Worm (Caenorhabditis elegans) whole organism, L1 larva: ENCODE measurements around the gene C01B10.3.
A peak's percentile ranks its signal among the peaks of the same experiment; 100 is the strongest.

ENCODE experiments used
- C04F5.9 ChIP-seq: sonication (generic microtip); optimal IDR thresholded peaks from 2 replicates; lab custom pipeline; 2016; ENCODE audit warnings: missing genetic modification characterization, missing compliant biosample characterization
- C34B4.2 ChIP-seq: sonication (generic microtip); optimal IDR thresholded peaks from 2 replicates; lab custom pipeline; 2017; ENCODE audit warnings: mild to moderate bottlenecking, missing genetic modification characterization, missing compliant biosample characterization
- Y116A8C.19 ChIP-seq: sonication (generic microtip); optimal IDR thresholded peaks from 2 replicates; lab custom pipeline; 2016; ENCODE audit warnings: missing compliant biosample characterization, missing genetic modification characterization, borderline replicate concordance
- aha-1 ChIP-seq: fragments of 150-350 bp; optimal IDR thresholded peaks from 2 replicates; lab custom pipeline; 2014; ENCODE audit warnings: missing biosample characterization, missing genetic modification characterization
- alr-1 ChIP-seq: fragments of 200-800 bp; sonication (Bioruptor generic); optimal IDR thresholded peaks from 2 replicates; lab custom pipeline; 2018; ENCODE audit warnings: borderline replicate concordance, mild to moderate bottlenecking, missing genetic modification characterization, missing compliant biosample characterization
- ama-1 ChIP-seq: fragments of 150-350 bp; optimal IDR thresholded peaks from 2 replicates; lab custom pipeline; 2014
- ceh-8 ChIP-seq: fragments of 200-800 bp; sonication (Bioruptor generic); optimal IDR thresholded peaks from 2 replicates; lab custom pipeline; 2018; ENCODE audit warnings: mild to moderate bottlenecking, missing genetic modification characterization, moderate library complexity, missing compliant biosample characterization
- ceh-82 ChIP-seq, 3 experiments: fragments of 150-350 bp in 1 of 3; sonication (generic microtip) in 2 of 3; optimal IDR thresholded peaks; 2 replicates each; lab custom pipeline; 2014 to 2017; ENCODE audit warnings: missing biosample characterization in 3 of 3, missing genetic modification characterization in 3 of 3
- ceh-88 ChIP-seq: fragments of 200-800 bp; sonication (Bioruptor generic); IDR thresholded peaks from 2 replicates; pipeline ENCODE4 v1.3.6; 2022; ENCODE audit warnings: missing genetic modification characterization, missing compliant biosample characterization
- ceh-90 ChIP-seq: sonication (generic microtip); optimal IDR thresholded peaks from 2 replicates; lab custom pipeline; 2016; ENCODE audit warnings: missing genetic modification characterization, missing compliant biosample characterization
- dpl-1 ChIP-seq, 3 experiments: fragments of 150-350 bp in 2 of 3; sonication (generic microtip) in 1 of 3; optimal IDR thresholded peaks; 2 replicates each; lab custom pipeline; 2014 to 2017; ENCODE audit warnings: missing biosample characterization in 3 of 3, missing genetic modification characterization in 3 of 3, missing genetic modification reagents in 3 of 3
- efl-1 ChIP-seq, 4 experiments: fragments of 150-350 bp; optimal IDR thresholded peaks in 3 of 4; peaks in 1 of 4; 1 replicate in 1 of 4; 2 replicates in 3 of 4; lab custom pipeline; 2014; ENCODE audit warnings: missing biosample characterization in 2 of 4, missing genetic modification characterization in 2 of 4, missing genetic modification reagents in 2 of 4
- egl-13 ChIP-seq: sonication (generic microtip); optimal IDR thresholded peaks from 2 replicates; lab custom pipeline; 2016; ENCODE audit warnings: missing genotype, missing genetic modification reagents, missing genetic modification characterization, missing compliant biosample characterization
- egl-27 ChIP-seq, 2 experiments: fragments of 150-350 bp in 1 of 2; sonication (generic microtip); optimal IDR thresholded peaks; 3 replicates each; lab custom pipeline; 2017 to 2018; ENCODE audit warnings: missing biosample characterization in 2 of 2, missing genetic modification characterization in 2 of 2, missing genetic modification reagents in 2 of 2
- fkh-10 ChIP-seq: sonication (generic microtip); optimal IDR thresholded peaks from 2 replicates; lab custom pipeline; 2017; ENCODE audit warnings: missing biosample characterization, missing genetic modification reagents, missing genetic modification characterization
- fkh-4 ChIP-seq: sonication (generic microtip); optimal IDR thresholded peaks from 2 replicates; lab custom pipeline; 2016; ENCODE audit warnings: missing compliant biosample characterization, missing genetic modification characterization, borderline replicate concordance
- fos-1 ChIP-seq: fragments of 150-350 bp; optimal IDR thresholded peaks from 2 replicates; lab custom pipeline; 2014; ENCODE audit warnings: missing biosample characterization, missing genetic modification characterization
- grh-1 ChIP-seq: fragments of 200-800 bp; sonication (Bioruptor generic); IDR thresholded peaks from 2 replicates; pipeline ENCODE4 v1.3.6; 2022; ENCODE audit warnings: missing genetic modification reagents, missing genetic modification characterization, missing compliant biosample characterization
- hlh-17 ChIP-seq: fragments of 200-800 bp; sonication (Bioruptor generic); optimal IDR thresholded peaks from 2 replicates; lab custom pipeline; 2018; ENCODE audit warnings: missing genetic modification characterization, mild to moderate bottlenecking, missing compliant biosample characterization, moderate library complexity, borderline replicate concordance
- hlh-4 ChIP-seq: sonication (generic microtip); optimal IDR thresholded peaks from 2 replicates; lab custom pipeline; 2016; ENCODE audit warnings: mild to moderate bottlenecking, missing genetic modification characterization, missing compliant biosample characterization
- irx-1 ChIP-seq: sonication (generic microtip); optimal IDR thresholded peaks from 2 replicates; lab custom pipeline; 2016; ENCODE audit warnings: missing genetic modification characterization, missing compliant biosample characterization
- isw-1 ChIP-seq: fragments of 200-800 bp; sonication (Bioruptor generic); IDR thresholded peaks from 2 replicates; pipeline ENCODE4 v1.3.6; 2022; ENCODE audit warnings: missing genetic modification characterization, missing compliant biosample characterization
- lin-13 ChIP-seq: fragments of 150-350 bp; optimal IDR thresholded peaks from 2 replicates; lab custom pipeline; 2014; ENCODE audit warnings: missing biosample characterization, missing genetic modification reagents, missing genetic modification characterization
- lin-35 ChIP-seq, 2 experiments: fragments of 150-350 bp; optimal IDR thresholded peaks; 2 replicates each; lab custom pipeline; 2014; ENCODE audit warnings: missing biosample characterization in 2 of 2, missing genetic modification characterization in 2 of 2, missing genetic modification reagents in 2 of 2
- lin-39 ChIP-seq: fragments of 150-350 bp; optimal IDR thresholded peaks from 2 replicates; lab custom pipeline; 2014; ENCODE audit warnings: missing biosample characterization, missing genetic modification reagents, missing genetic modification characterization
- lir-3 ChIP-seq: sonication (generic microtip); optimal IDR thresholded peaks from 2 replicates; lab custom pipeline; 2016; ENCODE audit warnings: mild to moderate bottlenecking, missing genetic modification characterization, moderate library complexity, missing compliant biosample characterization; ENCODE audit not compliant: poor library complexity
- mef-2 ChIP-seq: fragments of 150-350 bp; optimal IDR thresholded peaks from 2 replicates; lab custom pipeline; 2014; ENCODE audit warnings: missing biosample characterization, missing genetic modification characterization
- nhr-19 ChIP-seq: fragments of 200-800 bp; sonication (Bioruptor generic); conservative IDR thresholded peaks from 2 replicates; pipeline ENCODE4 v1.3.6; 2022; ENCODE audit warnings: missing genetic modification characterization, missing compliant biosample characterization
- nhr-28 ChIP-seq: fragments of 150-350 bp; optimal IDR thresholded peaks from 2 replicates; lab custom pipeline; 2014; ENCODE audit warnings: missing biosample characterization, missing genetic modification characterization
- nhr-47 ChIP-seq: sonication (generic microtip); optimal IDR thresholded peaks from 2 replicates; lab custom pipeline; 2016; ENCODE audit warnings: mild to moderate bottlenecking, missing genetic modification characterization, moderate library complexity, missing compliant biosample characterization
- nhr-71 ChIP-seq: sonication (generic microtip); optimal IDR thresholded peaks from 2 replicates; lab custom pipeline; 2016; ENCODE audit warnings: mild to moderate bottlenecking, missing genetic modification characterization, moderate library complexity, missing compliant biosample characterization
- nhr-84 ChIP-seq: sonication (generic microtip); optimal IDR thresholded peaks from 2 replicates; lab custom pipeline; 2017; ENCODE audit warnings: missing biosample characterization, missing genetic modification characterization
- nhr-85 ChIP-seq: sonication (generic microtip); peaks from one replicate; lab custom pipeline; 2016; ENCODE audit warnings: missing genetic modification characterization, inconsistent platforms, missing compliant biosample characterization
- nhr-90 ChIP-seq: sonication (generic microtip); optimal IDR thresholded peaks from 2 replicates; lab custom pipeline; 2016; ENCODE audit warnings: mild to moderate bottlenecking, missing genetic modification characterization, missing compliant biosample characterization; ENCODE audit not compliant: poor library complexity
- pag-3 ChIP-seq: sonication (generic microtip); optimal IDR thresholded peaks from 2 replicates; lab custom pipeline; 2017; ENCODE audit warnings: missing genetic modification characterization, mild to moderate bottlenecking, missing compliant biosample characterization, antibody characterized with exemption, borderline replicate concordance; ENCODE audit not compliant: insufficient read depth
- pax-3 ChIP-seq: fragments of 200-800 bp; sonication (Bioruptor generic); optimal IDR thresholded peaks from 2 replicates; lab custom pipeline; 2018; ENCODE audit warnings: mild to moderate bottlenecking, missing genetic modification characterization, moderate library complexity, missing compliant biosample characterization
- rnt-1 ChIP-seq: sonication (generic microtip); optimal IDR thresholded peaks from 2 replicates; lab custom pipeline; 2016; ENCODE audit warnings: mild to moderate bottlenecking, missing genetic modification characterization, moderate library complexity, missing compliant biosample characterization
- skn-1 ChIP-seq: fragments of 150-350 bp; optimal IDR thresholded peaks from 2 replicates; lab custom pipeline; 2014; ENCODE audit warnings: missing biosample characterization, missing genetic modification characterization
- snu-23 ChIP-seq: sonication (generic microtip); optimal IDR thresholded peaks from 2 replicates; lab custom pipeline; 2016; ENCODE audit warnings: missing genetic modification characterization, missing compliant biosample characterization
- tbx-2 ChIP-seq: sonication (generic microtip); optimal IDR thresholded peaks from 2 replicates; lab custom pipeline; 2016; ENCODE audit warnings: missing genetic modification characterization, missing compliant biosample characterization
- unc-62 ChIP-seq: fragments of 150-350 bp; optimal IDR thresholded peaks from 2 replicates; lab custom pipeline; 2014; ENCODE audit warnings: missing biosample characterization, missing genetic modification reagents, missing genetic modification characterization
- unc-98 ChIP-seq: fragments of 200-800 bp; sonication (Bioruptor generic); IDR thresholded peaks from 2 replicates; pipeline ENCODE4 v1.3.6; 2022; ENCODE audit warnings: missing genetic modification characterization, missing compliant biosample characterization
- xbp-1 ChIP-seq: sonication (generic microtip); optimal IDR thresholded peaks from 2 replicates; lab custom pipeline; 2016; ENCODE audit warnings: missing genetic modification characterization, missing compliant biosample characterization
- zag-1 ChIP-seq: fragments of 150-350 bp; optimal IDR thresholded peaks from 2 replicates; lab custom pipeline; 2014; ENCODE audit warnings: missing biosample characterization, missing genetic modification characterization
- zip-4 ChIP-seq: fragments of 200-800 bp; sonication (Bioruptor generic); optimal IDR thresholded peaks from 2 replicates; lab custom pipeline; 2018; ENCODE audit warnings: mild to moderate bottlenecking, missing genetic modification characterization, moderate library complexity, missing compliant biosample characterization
- ztf-11 ChIP-seq, 2 experiments: sonication (generic microtip); optimal IDR thresholded peaks; 2 replicates each; lab custom pipeline; 2016 to 2017; ENCODE audit warnings: missing genetic modification characterization in 2 of 2, missing biosample characterization in 1 of 2, missing compliant biosample characterization in 1 of 2
- ztf-4 ChIP-seq: fragments of 150-350 bp; optimal IDR thresholded peaks from 2 replicates; lab custom pipeline; 2014; ENCODE audit warnings: missing biosample characterization, missing genetic modification characterization

Gene C01B10.3

DNA sequence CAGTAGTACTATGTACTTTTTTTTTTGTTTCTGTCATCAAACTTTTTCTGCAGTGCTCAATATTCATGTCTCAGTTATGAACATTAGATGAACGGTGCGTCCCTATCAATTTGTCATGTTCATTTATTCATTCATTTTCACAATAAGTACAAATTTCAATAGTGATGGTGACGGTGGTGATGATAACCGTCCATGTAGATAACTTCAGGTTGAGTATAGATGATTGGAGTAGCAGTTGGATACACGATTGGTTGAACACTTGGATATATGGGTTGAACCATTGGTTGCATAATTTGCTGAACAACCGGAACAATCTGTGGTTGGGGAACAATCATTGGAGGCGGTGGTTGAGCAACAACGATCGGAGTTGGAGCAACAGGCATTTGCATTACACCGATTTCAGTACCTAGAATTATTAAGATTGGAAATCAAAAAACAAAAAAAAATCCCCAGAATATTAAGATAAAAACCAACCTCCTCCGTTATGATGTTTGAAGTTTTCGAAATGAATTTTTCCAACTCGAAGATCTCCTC is 33.0 kb downstream of the C01B10.3 start:
- no peak for TF ChIP-seq mef-2 (tag; lab: Kevin White, UChicago)
- no peak for TF ChIP-seq nhr-19 (GFP tag; lab: Robert Waterston, UW)
- TF ChIP-seq C04F5.9 (tag; lab: Kevin White, UChicago): no peak
- TF ChIP-seq lir-3 (tag; lab: Kevin White, UChicago): no peak
- TF ChIP-seq xbp-1 (tag; lab: Kevin White, UChicago): no peak
- TF ChIP-seq pax-3 (tag; lab: Kevin White, UChicago): no peak
- TF ChIP-seq nhr-47 (tag; lab: Kevin White, UChicago): no peak
- TF ChIP-seq snu-23 (GFP tag; lab: Kevin White, UChicago): no peak
- TF ChIP-seq efl-1 (optimal IDR thresholded peaks at IDR 0.05; lab: Kevin White, UChicago): no peak
- no peak for TF ChIP-seq efl-1 (GFP tag; optimal IDR thresholded peaks at IDR 0.05 in 1 of 2; lab: Kevin White, UChicago)
- no peak for TF ChIP-seq ztf-4 (tag; lab: Kevin White, UChicago)
- TF ChIP-seq lin-13 (GFP tag; lab: Kevin White, UChicago): no peak
- TF ChIP-seq ama-1: no peak
- no peak for TF ChIP-seq skn-1 (tag; lab: Kevin White, UChicago)
- TF ChIP-seq unc-98 (GFP tag; lab: Robert Waterston, UW): no peak
- no peak for TF ChIP-seq nhr-90 (tag; lab: Kevin White, UChicago)
- no peak for TF ChIP-seq egl-13
- TF ChIP-seq, all 84 proteins: peak for 0

DNA sequence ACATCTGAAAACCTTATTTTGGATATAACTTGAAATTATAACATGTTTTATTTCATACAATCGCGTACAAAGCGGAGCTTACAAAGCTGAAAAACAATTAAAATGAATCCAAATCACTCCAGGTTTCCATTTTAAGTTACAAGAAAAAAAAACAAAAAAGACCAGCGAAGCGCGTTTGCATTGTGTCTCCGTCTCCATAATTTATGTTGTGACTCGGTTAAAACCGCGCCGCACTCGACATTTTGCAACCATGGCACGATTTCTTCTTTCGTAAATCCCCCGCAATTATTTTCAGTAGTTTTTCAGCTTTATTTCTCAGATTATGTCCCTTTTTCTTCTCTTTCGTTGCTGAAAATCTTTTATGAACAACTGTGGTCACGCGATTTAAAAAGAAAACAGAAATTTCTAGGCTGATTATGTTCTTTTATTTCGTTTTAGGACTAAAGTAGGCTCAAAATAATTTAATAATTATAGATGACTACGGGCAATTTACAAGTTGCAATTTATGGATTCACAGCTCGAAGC is 35.7 kb downstream of the C01B10.3 start, which contains the start of the genes F38A5.2 and dnj-11:
TSS of gene F38A5.2 (minus strand) at position 4 of the 525 bp plus-strand sequence.
TSS of gene dnj-11 (plus strand) at position 475 of the 525 bp plus-strand sequence.
- TF ChIP-seq hlh-17 (GFP tag; lab: Kevin White, UChicago): no peak
- TF ChIP-seq C34B4.2 (tag; lab: Kevin White, UChicago): no peak
- TF ChIP-seq Y116A8C.19 (tag; lab: Kevin White, UChicago): no peak
- peak; percentile 13 for TF ChIP-seq aha-1 (tag; lab: Kevin White, UChicago)
- TF ChIP-seq nhr-84 (tag; lab: Kevin White, UChicago): peak; percentile 19
- no peak for TF ChIP-seq unc-62 (GFP tag; lab: Kevin White, UChicago)
- TF ChIP-seq dpl-1 (GFP tag; optimal IDR thresholded peaks at IDR 0.05; lab: Kevin White, UChicago): peak; percentile 79 to 86 (median 83)
- peak; percentile 66 for TF ChIP-seq lir-3 (tag; lab: Kevin White, UChicago)
- peak; percentile 52; the same call in 1 of the 2 replicates for TF ChIP-seq ceh-88 (GFP tag; lab: Robert Waterston, UW)
- TF ChIP-seq ceh-82 (tag; optimal IDR thresholded peaks at IDR 0.05; lab: Kevin White, UChicago): peak; percentile 70 to 93 (median 80)
- peak; percentile 90 for TF ChIP-seq nhr-71
- no peak for TF ChIP-seq ceh-90 (tag; lab: Kevin White, UChicago)
- peak; percentile 82 for TF ChIP-seq nhr-19 (GFP tag; lab: Robert Waterston, UW)
- TF ChIP-seq fkh-4 (tag; lab: Kevin White, UChicago): no peak
- TF ChIP-seq efl-1 (optimal IDR thresholded peaks at IDR 0.05; lab: Kevin White, UChicago): peak; percentile 88 to 90
- TF ChIP-seq efl-1 (GFP tag; optimal IDR thresholded peaks at IDR 0.05 in 1 of 2; lab: Kevin White, UChicago): peak; percentile 83 to 98
- TF ChIP-seq nhr-28 (tag; lab: Kevin White, UChicago): no peak
- no peak for TF ChIP-seq mef-2 (tag; lab: Kevin White, UChicago)
- TF ChIP-seq fos-1 (tag; lab: Kevin White, UChicago): peak; percentile 62
- TF ChIP-seq grh-1 (GFP tag; lab: Robert Waterston, UW): peak; percentile 74
- TF ChIP-seq zip-4 (GFP tag; lab: Kevin White, UChicago): peak; percentile 58
- peak; percentile 92 for TF ChIP-seq nhr-85 (tag; lab: Kevin White, UChicago)
- peak; percentile 90 for TF ChIP-seq rnt-1 (tag; lab: Kevin White, UChicago)
- TF ChIP-seq egl-13: peak; percentile 56
- TF ChIP-seq zag-1 (tag; lab: Kevin White, UChicago): no peak
- TF ChIP-seq alr-1 (tag; lab: Kevin White, UChicago): no peak
- TF ChIP-seq irx-1: peak; percentile 75
- peak; percentile 88 for TF ChIP-seq isw-1 (GFP tag; lab: Robert Waterston, UW)
- TF ChIP-seq pag-3: peak; percentile 26
- TF ChIP-seq fkh-10 (GFP tag; lab: Kevin White, UChicago): peak; percentile 65
- TF ChIP-seq ceh-8 (GFP tag; lab: Kevin White, UChicago): no peak
- peak; percentile 90 for TF ChIP-seq skn-1 (tag; lab: Kevin White, UChicago)
- peak; percentile 86 to 91 for TF ChIP-seq lin-35 (GFP tag; optimal IDR thresholded peaks at IDR 0.05; lab: Kevin White, UChicago)
- TF ChIP-seq snu-23 (GFP tag; lab: Kevin White, UChicago): peak; percentile 91
- TF ChIP-seq lin-39 (tag; lab: Kevin White, UChicago): peak; percentile 59
- TF ChIP-seq tbx-2 (tag; lab: Kevin White, UChicago): peak; percentile 86
- TF ChIP-seq egl-27 (tag; optimal IDR thresholded peaks at IDR 0.05; lab: Kevin White, UChicago): no peak
- TF ChIP-seq ztf-11 (tag; optimal IDR thresholded peaks at IDR 0.05; lab: Kevin White, UChicago): peak in 1 of 2 experiments; percentile 48
- no peak for TF ChIP-seq hlh-4 (tag; lab: Kevin White, UChicago)
